Worm (Caenorhabditis elegans): Measurements from ENCODE around the gene mam-7.

DNA sequence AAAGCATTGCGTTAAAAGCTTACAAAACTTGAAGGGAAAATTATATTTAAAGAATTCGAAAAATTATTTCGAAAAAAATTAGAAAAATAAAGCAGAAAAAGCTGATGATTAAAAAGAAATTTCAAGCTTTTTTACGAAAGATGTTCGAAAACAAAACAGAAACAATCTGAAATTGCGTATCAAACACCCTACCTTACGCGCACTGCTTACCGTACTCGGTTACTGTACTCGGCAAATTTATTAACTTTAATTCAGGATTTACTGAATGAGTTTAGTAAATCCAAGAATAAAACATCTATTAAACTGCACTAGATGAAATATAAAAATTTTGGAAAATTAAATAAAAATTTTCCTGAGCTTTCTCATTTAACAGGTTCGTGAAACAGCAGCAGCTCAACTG is 30.5 kb upstream of the mam-7 start:
- no peak for TF ChIP-seq skn-1 (tag; optimal IDR thresholded peaks at IDR 0.05)
- no peak for TF ChIP-seq vab-15 (tag; optimal IDR thresholded peaks at IDR 0.05)
- TF ChIP-seq ama-1 (optimal IDR thresholded peaks at IDR 0.05): no peak
- TF ChIP-seq dpl-1 (GFP tag; optimal IDR thresholded peaks at IDR 0.05): no peak
- no peak for TF ChIP-seq lir-3 (tag; optimal IDR thresholded peaks at IDR 0.05; ENCODE audit: poor library complexity)
- TF ChIP-seq unc-62 (GFP tag; optimal IDR thresholded peaks at IDR 0.05): no peak
- no peak for TF ChIP-seq lin-13 (GFP tag; optimal IDR thresholded peaks at IDR 0.05)
- TF ChIP-seq ceh-82 (tag; optimal IDR thresholded peaks at IDR 0.05): no peak
